Worm (Caenorhabditis elegans): Measurements from ENCODE around the gene nhr-201.

The nhr-201 gene

DNA sequence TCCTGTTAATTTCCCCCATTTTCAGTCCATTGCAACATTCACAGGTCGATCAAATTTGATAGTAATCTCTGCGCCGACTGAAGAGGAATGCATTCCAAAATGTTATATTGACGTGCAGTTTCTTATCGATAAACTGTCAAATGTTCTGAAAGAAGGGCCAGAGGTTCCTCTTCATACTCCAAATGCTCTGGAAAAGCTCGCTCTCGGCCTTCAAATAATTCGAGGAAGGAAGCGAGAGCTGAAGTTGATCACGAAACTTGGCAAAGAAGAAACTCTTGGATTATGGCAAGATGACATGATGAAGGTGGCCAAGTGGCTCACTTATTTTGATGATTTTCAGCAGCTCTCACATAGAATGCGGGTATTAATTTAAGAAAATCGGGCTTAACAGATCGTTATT is 14.4 kb downstream of the nhr-201 start:
- no peak for TF ChIP-seq elt-1 (tag; optimal IDR thresholded peaks at IDR 0.05)
- TF ChIP-seq fos-1 (tag; optimal IDR thresholded peaks at IDR 0.05): no peak
- TF ChIP-seq ztf-4 (tag; optimal IDR thresholded peaks at IDR 0.05): no peak
- no peak for TF ChIP-seq alr-1 (tag; optimal IDR thresholded peaks at IDR 0.05)
- no peak for TF ChIP-seq unc-55 (GFP tag; optimal IDR thresholded peaks at IDR 0.05)
- TF ChIP-seq peb-1 (tag; optimal IDR thresholded peaks at IDR 0.05): no peak
- no peak for TF ChIP-seq zag-1 (tag; optimal IDR thresholded peaks at IDR 0.05)
- no peak for TF ChIP-seq aly-2 (tag; optimal IDR thresholded peaks at IDR 0.05)
- TF ChIP-seq ceh-16 (tag; optimal IDR thresholded peaks at IDR 0.05): no peak
- TF ChIP-seq mbf-1 (tag; optimal IDR thresholded peaks at IDR 0.05): no peak
- no peak for TF ChIP-seq lin-39 (tag; optimal IDR thresholded peaks at IDR 0.05)
- no peak for TF ChIP-seq nhr-129 (tag; optimal IDR thresholded peaks at IDR 0.05)
- TF ChIP-seq egl-27 (tag; optimal IDR thresholded peaks at IDR 0.05): no peak
- TF ChIP-seq ama-1 (optimal IDR thresholded peaks at IDR 0.05): no peak

DNA sequence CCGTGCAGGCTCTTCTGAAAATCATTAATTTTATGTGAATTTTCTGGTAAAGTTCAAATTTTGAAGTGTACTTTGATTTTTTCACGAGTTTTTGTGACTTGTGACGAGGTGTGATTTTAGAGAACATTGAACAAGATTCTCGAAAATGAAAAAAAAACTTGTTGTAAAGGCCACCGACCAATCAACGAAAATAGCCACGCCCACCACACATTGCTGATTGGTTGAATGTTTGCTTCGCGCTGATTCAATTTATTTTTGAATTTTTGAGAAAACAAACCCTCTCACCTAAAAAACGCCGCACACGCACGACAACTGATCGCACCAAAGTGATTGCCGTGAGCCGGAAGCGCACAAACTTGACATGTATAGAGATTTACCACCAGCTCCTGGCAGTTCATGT is 18.2 kb downstream of the nhr-201 start:
- TF ChIP-seq R02D3.7 (tag; optimal IDR thresholded peaks at IDR 0.05): no peak
- TF ChIP-seq nhr-129 (tag; optimal IDR thresholded peaks at IDR 0.05): no peak
- TF ChIP-seq ztf-1 (GFP tag; conservative IDR thresholded peaks at IDR 0.05): no peak

DNA sequence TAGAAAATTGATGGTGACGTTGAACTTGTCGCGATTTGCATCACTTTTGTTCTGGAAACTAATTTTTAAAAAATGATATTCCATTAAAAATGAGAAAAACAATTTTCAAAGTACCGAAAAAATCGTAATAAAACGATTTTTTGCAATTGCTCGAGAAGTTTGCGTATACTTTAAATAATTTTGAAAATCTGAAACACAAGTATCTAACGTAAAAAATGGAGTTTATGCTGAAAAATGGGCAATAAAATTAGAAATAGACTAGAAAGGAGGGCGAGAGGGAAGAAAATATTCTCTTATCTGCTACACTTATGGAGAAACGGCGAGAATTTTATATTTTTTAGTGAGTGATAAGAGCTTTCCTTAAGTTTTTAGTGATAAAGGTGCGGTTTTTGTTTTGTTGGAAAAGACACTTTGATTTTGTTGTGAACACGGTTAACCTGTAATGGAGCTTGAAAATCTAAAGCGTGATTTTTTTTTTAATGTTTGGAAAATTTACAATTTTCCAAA is 18.7 kb downstream of the nhr-201 start, which contains the start of gene nhr-130:
TSS of gene nhr-130 (minus strand) at position 51 of the 507 bp plus-strand sequence.
- no peak for TF ChIP-seq crh-2 (tag; optimal IDR thresholded peaks at IDR 0.05)
- TF ChIP-seq unc-55 (GFP tag; optimal IDR thresholded peaks at IDR 0.05): no peak
- TF ChIP-seq ZK546.5 (tag; optimal IDR thresholded peaks at IDR 0.05): no peak
- peak; percentile 62 for TF ChIP-seq fos-1 (tag; optimal IDR thresholded peaks at IDR 0.05)
- peak; percentile 23 for TF ChIP-seq gmeb-1 (tag; optimal IDR thresholded peaks at IDR 0.05)
- no peak for TF ChIP-seq peb-1 (tag; optimal IDR thresholded peaks at IDR 0.05)
- peak; percentile 35 for TF ChIP-seq sma-9 (GFP tag; optimal IDR thresholded peaks at IDR 0.05)
- TF ChIP-seq sma-9 (tag; optimal IDR thresholded peaks at IDR 0.05): no peak

DNA sequence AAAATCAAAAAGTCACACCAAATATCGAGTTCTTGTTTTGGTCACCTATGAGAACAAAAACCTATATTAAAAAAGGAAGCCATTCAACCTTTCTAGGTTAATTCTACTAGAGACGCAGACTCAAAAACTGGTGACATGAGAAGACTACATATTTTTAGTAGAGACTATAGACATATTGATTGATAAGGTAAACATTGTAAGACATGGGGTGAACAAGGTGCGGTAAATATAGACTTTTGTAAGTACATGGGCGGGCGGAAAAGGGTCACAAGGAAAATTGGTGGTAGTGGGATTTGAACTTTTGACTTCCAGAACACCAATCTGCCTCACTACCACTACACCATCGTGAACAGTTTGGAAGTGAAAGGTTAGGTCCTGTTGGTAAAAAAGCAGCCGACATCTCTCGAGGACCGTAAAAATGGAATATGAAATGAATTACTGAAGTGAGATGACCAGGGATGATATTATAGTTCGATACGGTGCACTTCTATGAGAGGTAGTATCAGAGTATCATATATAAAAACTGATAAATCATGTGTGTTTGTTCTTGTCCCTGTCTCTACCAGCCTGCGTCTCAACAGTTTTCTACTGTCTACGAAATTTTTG is 19.8 kb downstream of the nhr-201 start, which contains the start of gene nhr-212:
TSS of gene nhr-212 (plus strand) at position 573 of the 606 bp plus-strand sequence.
- TF ChIP-seq sma-9 (GFP tag; optimal IDR thresholded peaks at IDR 0.05) (peak; percentile 60), sma-9 (tag; optimal IDR thresholded peaks at IDR 0.05) (no peak), blmp-1 (tag; optimal IDR thresholded peaks at IDR 0.05; ENCODE audit: insufficient read depth) (no peak), F13H6.1 (tag; optimal IDR thresholded peaks at IDR 0.05) (peak; percentile 20), sma-3 (GFP tag; optimal IDR thresholded peaks at IDR 0.05) (peak; percentile 29), sem-4 (tag; optimal IDR thresholded peaks at IDR 0.05) (no peak)

DNA sequence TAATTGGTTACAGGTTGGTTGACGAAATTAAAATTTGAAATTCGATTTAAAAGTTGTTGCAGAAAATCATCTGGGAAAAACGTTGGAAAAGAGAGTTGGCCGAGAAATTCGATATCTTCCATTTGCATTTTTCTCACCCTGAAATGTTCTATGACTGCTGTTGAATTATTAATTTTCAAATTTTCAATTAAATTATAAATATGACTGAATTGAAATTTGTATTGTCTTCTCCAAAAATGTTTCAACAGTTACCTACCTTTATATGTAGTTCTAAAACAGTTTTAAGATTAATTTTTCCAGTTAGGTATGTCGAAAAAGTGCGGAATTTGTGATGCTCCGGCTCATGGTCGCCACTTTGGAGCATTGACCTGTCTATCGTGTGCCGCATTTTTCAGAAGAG is 22.1 kb downstream of the nhr-201 start, which contains the start of gene nhr-211:
TSS of gene nhr-211 (plus strand) at position 301 of the 400 bp plus-strand sequence.
- no peak for TF ChIP-seq lsy-2 (tag; optimal IDR thresholded peaks at IDR 0.05)
- no peak for TF ChIP-seq ama-1 (optimal IDR thresholded peaks at IDR 0.05)
- no peak for TF ChIP-seq lin-11 (tag; optimal IDR thresholded peaks at IDR 0.05)
- TF ChIP-seq nhr-25 (tag; optimal IDR thresholded peaks at IDR 0.05): no peak
- no peak for TF ChIP-seq sma-3 (GFP tag; optimal IDR thresholded peaks at IDR 0.05)
- TF ChIP-seq lin-13 (GFP tag; optimal IDR thresholded peaks at IDR 0.05): no peak
- TF ChIP-seq ztf-1 (GFP tag; conservative IDR thresholded peaks at IDR 0.05): no peak
- TF ChIP-seq nhr-77 (tag; optimal IDR thresholded peaks at IDR 0.05): no peak
- TF ChIP-seq aly-2 (tag; optimal IDR thresholded peaks at IDR 0.05): no peak
- no peak for TF ChIP-seq peb-1 (tag; optimal IDR thresholded peaks at IDR 0.05)
- no peak for TF ChIP-seq elt-1 (tag; optimal IDR thresholded peaks at IDR 0.05)
- TF ChIP-seq fos-1 (tag; optimal IDR thresholded peaks at IDR 0.05): no peak
- TF ChIP-seq nhr-23 (tag; optimal IDR thresholded peaks at IDR 0.05): no peak

DNA sequence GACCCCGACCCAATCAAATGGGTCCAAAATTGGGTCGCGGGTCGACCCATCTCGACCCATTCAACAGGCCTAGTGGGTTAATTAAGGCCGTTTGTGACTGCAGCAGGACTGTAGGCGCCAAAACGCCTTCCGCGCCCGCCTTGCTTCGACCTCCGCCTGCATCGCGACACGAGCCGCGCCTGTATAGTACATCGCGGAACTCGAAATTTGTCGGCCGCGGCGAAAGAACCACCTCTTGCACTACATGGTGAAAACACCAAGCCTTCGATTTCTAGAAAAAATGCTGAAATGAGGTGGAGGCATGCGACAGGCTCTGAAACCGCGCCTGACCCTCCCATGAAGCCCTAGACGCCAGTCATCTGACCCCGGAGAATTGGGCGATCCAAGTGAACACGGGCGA is 23.4 kb downstream of the nhr-201 start:
- TF ChIP-seq mbf-1 (tag; optimal IDR thresholded peaks at IDR 0.05) (no peak), unc-39 (tag; optimal IDR thresholded peaks at IDR 0.05) (no peak)
